Fruit fly (Drosophila melanogaster) whole organism, prepupa: ENCODE measurements around the gene yl.

Experiments used
- CG11762 ChIP-seq: fragments of 200-800 bp; sonication (Bioruptor generic); optimal IDR thresholded peaks from 3 replicates; lab custom pipeline; 2016; ENCODE audit warnings: missing biosample characterization, missing genetic modification characterization; ENCODE audit not compliant: insufficient read depth
- CG8319 ChIP-seq: fragments of 200-800 bp; sonication (Bioruptor generic); optimal IDR thresholded peaks from 3 replicates; lab custom pipeline; 2016; ENCODE audit warnings: missing biosample characterization, missing genetic modification characterization
- Eip78C ChIP-seq: fragments of 200-800 bp; sonication (Bioruptor generic); peaks from one replicate; lab custom pipeline; 2016; ENCODE audit warnings: missing biosample characterization, missing genetic modification characterization
- vri ChIP-seq: fragments of 200-800 bp; sonication (Bioruptor generic); optimal IDR thresholded peaks from 3 replicates; lab custom pipeline; 2016; ENCODE audit warnings: missing biosample characterization, mild to moderate bottlenecking, missing genetic modification characterization

DNA sequence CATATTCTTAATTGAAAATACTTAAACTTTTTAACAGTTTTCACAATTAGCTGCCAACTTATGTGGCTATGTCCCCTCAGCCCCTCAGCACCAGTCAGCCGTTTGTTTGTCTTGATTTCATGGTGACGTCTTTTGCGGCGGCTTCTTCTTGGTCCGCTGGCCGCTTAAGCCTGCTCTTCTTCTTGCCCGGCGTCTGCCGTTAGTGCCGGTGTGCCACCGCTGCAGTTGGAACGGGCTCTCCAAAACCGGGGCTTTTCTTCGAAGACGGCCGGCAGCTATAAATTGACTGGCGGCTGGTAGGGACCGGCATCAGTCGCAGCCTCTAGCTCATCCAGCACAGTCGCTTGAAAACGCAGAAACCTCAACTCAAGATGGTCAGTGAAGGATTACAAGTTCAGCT, 18.6 kb upstream of the yl start, which contains the start of gene CG1368:
- TF ChIP-seq CG8319 (GFP tag; lab: Kevin White, UChicago) (no peak), vri (GFP tag; lab: Kevin White, UChicago) (no peak), CG11762 (GFP tag; lab: Kevin White, UChicago) (no peak), Eip78C (GFP tag; lab: Kevin White, UChicago) (no peak)
